Fruit fly (Drosophila melanogaster): ENCODE results near the gene CG1387.

The CG1387 gene

DNA sequence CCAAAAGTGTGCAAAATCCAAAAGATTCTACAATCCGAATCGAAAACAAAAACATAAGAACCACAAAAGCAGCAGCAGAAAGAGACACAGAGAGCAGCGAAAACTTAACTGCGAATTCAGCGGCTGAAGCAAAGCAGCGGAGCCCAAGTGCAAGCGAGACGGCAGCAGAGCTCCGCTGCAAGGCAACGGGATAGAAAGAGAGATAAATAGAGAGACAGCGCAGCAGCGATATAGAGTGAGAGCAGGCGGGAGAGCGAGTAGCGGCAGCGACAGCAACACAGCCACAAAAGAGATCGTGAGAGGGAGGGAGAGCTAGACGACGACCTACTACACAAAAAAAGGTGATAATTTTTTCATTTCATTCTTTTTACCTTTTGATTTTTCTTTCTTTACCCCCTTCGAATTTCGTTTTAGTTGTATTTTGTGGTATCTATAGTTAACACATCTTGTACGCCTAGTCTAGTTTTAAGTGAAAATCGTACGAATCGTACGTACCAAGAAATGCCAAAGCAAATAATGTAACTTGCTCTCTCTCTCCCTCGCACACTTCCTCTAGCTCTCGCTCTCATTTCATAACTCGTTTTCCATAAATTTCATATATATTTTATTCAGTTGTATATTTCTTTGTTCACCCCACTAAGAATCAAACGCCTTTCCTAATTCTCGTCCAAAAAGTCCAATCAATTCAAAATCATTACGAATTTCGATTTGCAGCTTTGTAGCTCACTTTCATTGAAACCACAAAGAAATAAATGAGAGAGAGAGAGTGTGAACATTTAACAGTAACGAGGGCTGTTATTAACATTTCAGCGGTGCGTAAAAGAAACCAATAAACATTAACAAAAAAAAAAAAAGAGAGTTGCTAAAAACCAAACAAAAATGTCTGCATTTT is 25.0 kb downstream of the CG1387 start (continued):
- no peak for TF ChIP-seq CG3726 (GFP tag; IDR thresholded peaks at IDR 0.05)
- no peak for TF ChIP-seq CG10366 (GFP tag; IDR thresholded peaks at IDR 0.05)
- no peak for TF ChIP-seq CTCF (GFP tag; optimal IDR thresholded peaks at IDR 0.05)
- no peak for TF ChIP-seq CG12769 (tag; optimal IDR thresholded peaks at IDR 0.05)
- no peak for TF ChIP-seq HLH54F (GFP tag; optimal IDR thresholded peaks at IDR 0.05)
- TF ChIP-seq fu2 (GFP tag; optimal IDR thresholded peaks at IDR 0.05), result no peak
- no peak for TF ChIP-seq tin (GFP tag; optimal IDR thresholded peaks at IDR 0.05)
- peak; percentile 7; the same call in 1 of the 2 replicates for TF ChIP-seq wdn (GFP tag; IDR thresholded peaks at IDR 0.05)
- no peak for TF ChIP-seq Doc3 (GFP tag; IDR thresholded peaks at IDR 0.05; ENCODE audit: partially characterized antibody)
- no peak for TF ChIP-seq CG7963 (GFP tag; IDR thresholded peaks at IDR 0.05; ENCODE audit: partially characterized antibody)
- no peak for TF ChIP-seq tll (GFP tag; optimal IDR thresholded peaks at IDR 0.05)
- no peak for TF ChIP-seq CG17612 (GFP tag; IDR thresholded peaks at IDR 0.05)
- no peak for TF ChIP-seq NK7.1 (GFP tag; optimal IDR thresholded peaks at IDR 0.05)
- no peak for TF ChIP-seq cas (GFP tag; IDR thresholded peaks at IDR 0.05)
- TF ChIP-seq CG6813 (GFP tag; optimal IDR thresholded peaks at IDR 0.05), result peak; percentile 33
- TF ChIP-seq Ptx1 (GFP tag; IDR thresholded peaks at IDR 0.05), result no peak
- TF ChIP-seq CG14014 (GFP tag; IDR thresholded peaks at IDR 0.05), result peak; percentile 63; the same call in 1 of the 2 replicates
- no peak for TF ChIP-seq repo (GFP tag; optimal IDR thresholded peaks at IDR 0.05)
- TF ChIP-seq Hr51 (GFP tag; optimal IDR thresholded peaks at IDR 0.05), result no peak
- TF ChIP-seq D19B (GFP tag; optimal IDR thresholded peaks at IDR 0.05), result no peak
- TF ChIP-seq knrl (GFP tag; IDR thresholded peaks at IDR 0.05; ENCODE audit: partially characterized antibody), result no peak
- no peak for TF ChIP-seq phol (tag; optimal IDR thresholded peaks at IDR 0.05)
- TF ChIP-seq lmd (GFP tag; IDR thresholded peaks at IDR 0.05), result no peak
- no peak for TF ChIP-seq CG10209 (GFP tag; optimal IDR thresholded peaks at IDR 0.05)
- TF ChIP-seq Sin3A (optimal IDR thresholded peaks at IDR 0.05), result no peak
- no peak for TF ChIP-seq CG2712 (tag; optimal IDR thresholded peaks at IDR 0.05)
- no peak for TF ChIP-seq CG14965 (GFP tag; optimal IDR thresholded peaks at IDR 0.05; ENCODE audit: borderline replicate concordance)
- TF ChIP-seq tio (GFP tag; optimal IDR thresholded peaks at IDR 0.05), result no peak
- TF ChIP-seq CG2129 (GFP tag; IDR thresholded peaks at IDR 0.05; ENCODE audit: partially characterized antibody), result no peak
- no peak for TF ChIP-seq CG11560 (tag; IDR thresholded peaks at IDR 0.05)
- no peak for TF ChIP-seq CG9817 (tag; optimal IDR thresholded peaks at IDR 0.05)
- no peak for TF ChIP-seq CG4854 (GFP tag; optimal IDR thresholded peaks at IDR 0.05)
- TF ChIP-seq CG10267 (tag; optimal IDR thresholded peaks at IDR 0.05), result no peak
- no peak for TF ChIP-seq hkb (optimal IDR thresholded peaks at IDR 0.05)
- TF ChIP-seq hkb (GFP tag; IDR thresholded peaks at IDR 0.05), result no peak
- no peak for TF ChIP-seq so (GFP tag; IDR thresholded peaks at IDR 0.05)
- no peak for TF ChIP-seq CG12391 (tag; optimal IDR thresholded peaks at IDR 0.05)
- no peak for TF ChIP-seq abd-A (tag; optimal IDR thresholded peaks at IDR 0.05)
- TF ChIP-seq zfh2 (GFP tag; optimal IDR thresholded peaks at IDR 0.05), result no peak
- no peak for TF ChIP-seq otp (GFP tag; IDR thresholded peaks at IDR 0.05)
- no peak for TF ChIP-seq fd3F (GFP tag; optimal IDR thresholded peaks at IDR 0.05)
- TF ChIP-seq wek (GFP tag; optimal IDR thresholded peaks at IDR 0.05), result no peak
- no peak for TF ChIP-seq Dll (GFP tag; IDR thresholded peaks at IDR 0.05; ENCODE audit: partially characterized antibody)
- TF ChIP-seq psq (GFP tag; optimal IDR thresholded peaks at IDR 0.05), result no peak
- no peak for TF ChIP-seq E2f1 (GFP tag; IDR thresholded peaks at IDR 0.05)
- TF ChIP-seq sug (tag; optimal IDR thresholded peaks at IDR 0.05), result no peak
- TF ChIP-seq Ets97D (GFP tag; optimal IDR thresholded peaks at IDR 0.05), result no peak
- TF ChIP-seq Hr78 (GFP tag; optimal IDR thresholded peaks at IDR 0.05), result no peak
- TF ChIP-seq Sox100B (GFP tag; optimal IDR thresholded peaks at IDR 0.05), result no peak
- TF ChIP-seq CG9215 (GFP tag; IDR thresholded peaks at IDR 0.05), result no peak
